Worm (Caenorhabditis elegans) whole organism, L1 larva: Measurements from ENCODE around the gene tpp-2.
A peak's percentile ranks its signal among the peaks of the same experiment; 100 is the strongest.

Experiments used
- C04F5.9 ChIP-seq: sonication (generic microtip); optimal IDR thresholded peaks from 2 replicates; lab custom pipeline; 2016; ENCODE audit warnings: missing genetic modification characterization, missing compliant biosample characterization
- C16A3.4 ChIP-seq: fragments of 150-350 bp; optimal IDR thresholded peaks from 2 replicates; lab custom pipeline; 2014; ENCODE audit warnings: missing biosample characterization, missing genetic modification characterization
- C34B4.2 ChIP-seq: sonication (generic microtip); optimal IDR thresholded peaks from 2 replicates; lab custom pipeline; 2017; ENCODE audit warnings: mild to moderate bottlenecking, missing genetic modification characterization, missing compliant biosample characterization
- aly-2 ChIP-seq: fragments of 150-350 bp; optimal IDR thresholded peaks from 2 replicates; lab custom pipeline; 2014; ENCODE audit warnings: missing biosample characterization, missing genetic modification characterization
- blmp-1 ChIP-seq: fragments of 150-350 bp; optimal IDR thresholded peaks from 2 replicates; lab custom pipeline; 2014; ENCODE audit warnings: missing biosample characterization, missing genetic modification characterization
- ceh-63 ChIP-seq: fragments of 200-800 bp; sonication (Bioruptor generic); optimal IDR thresholded peaks from 2 replicates; lab custom pipeline; 2018; ENCODE audit warnings: mild to moderate bottlenecking, missing genetic modification characterization, missing compliant biosample characterization
- ceh-90 ChIP-seq: sonication (generic microtip); optimal IDR thresholded peaks from 2 replicates; lab custom pipeline; 2016; ENCODE audit warnings: missing genetic modification characterization, missing compliant biosample characterization
- dpl-1 ChIP-seq, 3 experiments: fragments of 150-350 bp in 2 of 3; sonication (generic microtip) in 1 of 3; optimal IDR thresholded peaks; 2 replicates each; lab custom pipeline; 2014 to 2017; ENCODE audit warnings: missing biosample characterization in 3 of 3, missing genetic modification characterization in 3 of 3, missing genetic modification reagents in 3 of 3
- efl-1 ChIP-seq, 4 experiments: fragments of 150-350 bp; optimal IDR thresholded peaks in 3 of 4; peaks in 1 of 4; 1 replicate in 1 of 4; 2 replicates in 3 of 4; lab custom pipeline; 2014; ENCODE audit warnings: missing biosample characterization in 2 of 4, missing genetic modification characterization in 2 of 4, missing genetic modification reagents in 2 of 4
- efl-3 ChIP-seq: fragments of 200-800 bp; sonication (Bioruptor generic); optimal IDR thresholded peaks from 2 replicates; lab custom pipeline; 2018; ENCODE audit warnings: mild to moderate bottlenecking, missing genetic modification characterization, missing compliant biosample characterization
- egl-27 ChIP-seq, 2 experiments: fragments of 150-350 bp in 1 of 2; sonication (generic microtip); optimal IDR thresholded peaks; 3 replicates each; lab custom pipeline; 2017 to 2018; ENCODE audit warnings: missing biosample characterization in 2 of 2, missing genetic modification characterization in 2 of 2, missing genetic modification reagents in 2 of 2
- elt-2 ChIP-seq: sonication (generic microtip); optimal IDR thresholded peaks from 2 replicates; lab custom pipeline; 2016; ENCODE audit warnings: missing genetic modification characterization, mild to moderate bottlenecking, inconsistent platforms, missing compliant biosample characterization, missing genetic modification reagents
- elt-3 ChIP-seq, 6 experiments: fragments of 150-350 bp in 1 of 6; sonication (generic microtip); optimal IDR thresholded peaks; 2 replicates each; lab custom pipeline; 2017 to 2018; ENCODE audit warnings: missing biosample characterization in 6 of 6, missing genetic modification characterization in 6 of 6, inconsistent platforms in 1 of 6
- ets-5 ChIP-seq: fragments of 200-800 bp; sonication (Bioruptor generic); IDR thresholded peaks from 2 replicates; pipeline ENCODE4 v1.3.6; 2022; ENCODE audit warnings: missing genetic modification characterization, missing compliant biosample characterization
- fkh-8 ChIP-seq: sonication (generic microtip); optimal IDR thresholded peaks from 2 replicates; lab custom pipeline; 2016; ENCODE audit warnings: mild to moderate bottlenecking, missing genetic modification characterization, missing compliant biosample characterization
- fos-1 ChIP-seq: fragments of 150-350 bp; optimal IDR thresholded peaks from 2 replicates; lab custom pipeline; 2014; ENCODE audit warnings: missing biosample characterization, missing genetic modification characterization
- grh-1 ChIP-seq: fragments of 200-800 bp; sonication (Bioruptor generic); IDR thresholded peaks from 2 replicates; pipeline ENCODE4 v1.3.6; 2022; ENCODE audit warnings: missing genetic modification reagents, missing genetic modification characterization, missing compliant biosample characterization
- hlh-17 ChIP-seq: fragments of 200-800 bp; sonication (Bioruptor generic); optimal IDR thresholded peaks from 2 replicates; lab custom pipeline; 2018; ENCODE audit warnings: missing genetic modification characterization, mild to moderate bottlenecking, missing compliant biosample characterization, moderate library complexity, borderline replicate concordance
- hlh-4 ChIP-seq: sonication (generic microtip); optimal IDR thresholded peaks from 2 replicates; lab custom pipeline; 2016; ENCODE audit warnings: mild to moderate bottlenecking, missing genetic modification characterization, missing compliant biosample characterization
- hpl-2 ChIP-seq: fragments of 150-350 bp; optimal IDR thresholded peaks from 2 replicates; lab custom pipeline; 2014; ENCODE audit warnings: missing biosample characterization, missing genetic modification reagents, missing genetic modification characterization
- lin-13 ChIP-seq: fragments of 150-350 bp; optimal IDR thresholded peaks from 2 replicates; lab custom pipeline; 2014; ENCODE audit warnings: missing biosample characterization, missing genetic modification reagents, missing genetic modification characterization
- lin-14 ChIP-seq: fragments of 200-800 bp; sonication (Bioruptor generic); optimal IDR thresholded peaks from 2 replicates; lab custom pipeline; 2018; ENCODE audit warnings: mild to moderate bottlenecking, missing genetic modification characterization, moderate library complexity, missing compliant biosample characterization
- lin-35 ChIP-seq, 2 experiments: fragments of 150-350 bp; optimal IDR thresholded peaks; 2 replicates each; lab custom pipeline; 2014; ENCODE audit warnings: missing biosample characterization in 2 of 2, missing genetic modification characterization in 2 of 2, missing genetic modification reagents in 2 of 2
- lir-3 ChIP-seq: sonication (generic microtip); optimal IDR thresholded peaks from 2 replicates; lab custom pipeline; 2016; ENCODE audit warnings: mild to moderate bottlenecking, missing genetic modification characterization, moderate library complexity, missing compliant biosample characterization; ENCODE audit not compliant: poor library complexity
- lsy-2 ChIP-seq, 2 experiments: fragments of 150-350 bp; optimal IDR thresholded peaks; 2 replicates each; lab custom pipeline; 2014; ENCODE audit warnings: missing biosample characterization in 2 of 2, missing genetic modification characterization in 2 of 2
- mef-2 ChIP-seq: fragments of 150-350 bp; optimal IDR thresholded peaks from 2 replicates; lab custom pipeline; 2014; ENCODE audit warnings: missing biosample characterization, missing genetic modification characterization
- nhr-20 ChIP-seq: sonication (generic microtip); optimal IDR thresholded peaks from 2 replicates; lab custom pipeline; 2016; ENCODE audit warnings: mild to moderate bottlenecking, missing genetic modification characterization, missing compliant biosample characterization
- nhr-47 ChIP-seq: sonication (generic microtip); optimal IDR thresholded peaks from 2 replicates; lab custom pipeline; 2016; ENCODE audit warnings: mild to moderate bottlenecking, missing genetic modification characterization, moderate library complexity, missing compliant biosample characterization
- pqm-1 ChIP-seq: sonication (generic microtip); optimal IDR thresholded peaks from 3 replicates; lab custom pipeline; 2017; ENCODE audit warnings: missing biosample characterization, missing genetic modification characterization
- rnt-1 ChIP-seq: sonication (generic microtip); optimal IDR thresholded peaks from 2 replicates; lab custom pipeline; 2016; ENCODE audit warnings: mild to moderate bottlenecking, missing genetic modification characterization, moderate library complexity, missing compliant biosample characterization
- skn-1 ChIP-seq: fragments of 150-350 bp; optimal IDR thresholded peaks from 2 replicates; lab custom pipeline; 2014; ENCODE audit warnings: missing biosample characterization, missing genetic modification characterization
- snu-23 ChIP-seq: sonication (generic microtip); optimal IDR thresholded peaks from 2 replicates; lab custom pipeline; 2016; ENCODE audit warnings: missing genetic modification characterization, missing compliant biosample characterization
- sox-4 ChIP-seq: sonication (generic microtip); optimal IDR thresholded peaks from 2 replicates; lab custom pipeline; 2016; ENCODE audit warnings: missing genetic modification characterization, missing compliant biosample characterization
- swsn-7 ChIP-seq: sonication (generic microtip); optimal IDR thresholded peaks from 2 replicates; lab custom pipeline; 2016; ENCODE audit warnings: missing genetic modification characterization, missing compliant biosample characterization
- unc-130 ChIP-seq: fragments of 150-350 bp; optimal IDR thresholded peaks from 2 replicates; lab custom pipeline; 2017; ENCODE audit warnings: missing biosample characterization, missing genetic modification characterization, inconsistent platforms
- unc-62 ChIP-seq: fragments of 150-350 bp; optimal IDR thresholded peaks from 2 replicates; lab custom pipeline; 2014; ENCODE audit warnings: missing biosample characterization, missing genetic modification reagents, missing genetic modification characterization
- vab-15 ChIP-seq: sonication (generic microtip); optimal IDR thresholded peaks from 2 replicates; lab custom pipeline; 2017; ENCODE audit warnings: missing genotype, mild to moderate bottlenecking, missing genetic modification characterization, missing compliant biosample characterization

The tpp-2 gene

DNA sequence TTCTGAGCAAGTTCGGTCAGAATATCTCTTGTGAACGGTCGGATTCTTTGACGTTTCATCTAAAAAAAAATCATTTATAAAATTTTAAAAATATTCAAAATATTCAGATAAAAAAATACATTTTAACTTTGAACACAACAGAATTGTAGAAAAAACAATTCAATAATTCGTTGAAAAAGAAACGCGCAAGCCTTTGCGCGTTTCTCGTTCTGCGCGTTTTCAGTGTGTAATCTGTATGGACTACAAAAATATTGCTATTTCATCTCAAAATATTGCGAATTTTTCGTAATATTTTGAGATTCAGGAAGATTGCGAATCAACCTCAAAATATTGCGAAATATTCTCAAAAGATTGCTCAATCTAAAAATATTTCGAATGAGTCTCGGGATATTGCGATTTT lies 41.5 kb downstream of the tpp-2 start, which contains the start of gene R12C12.7:
R12C12.7 (minus strand) TSS at position 59 of the 400 bp plus-strand sequence.
- TF ChIP-seq rnt-1 (tag; lab: Kevin White, UChicago) (peak; percentile 3), pqm-1 (tag; lab: Kevin White, UChicago) (no peak), aly-2 (no peak), ets-5 (GFP tag; lab: Robert Waterston, UW) (no peak), nhr-20 (tag; lab: Kevin White, UChicago) (peak; percentile 3), skn-1 (no peak), ceh-90 (tag; lab: Kevin White, UChicago) (no peak), unc-130 (tag; lab: Kevin White, UChicago) (no peak), lin-13 (no peak), C16A3.4 (peak; percentile 40), efl-3 (GFP tag; lab: Kevin White, UChicago) (no peak), lin-35 (GFP tag; optimal IDR thresholded peaks at IDR 0.05; lab: Kevin White, UChicago) (peak in 1 of 2 experiments; percentile 66), sox-4 (tag; lab: Kevin White, UChicago) (no peak), fos-1 (tag; lab: Kevin White, UChicago) (no peak), hlh-17 (no peak), fkh-8 (tag; lab: Kevin White, UChicago) (no peak), egl-27 (tag; optimal IDR thresholded peaks at IDR 0.05; lab: Kevin White, UChicago) (no peak), efl-1 (optimal IDR thresholded peaks at IDR 0.05; lab: Kevin White, UChicago) (peak; percentile 41 to 53), efl-1 (GFP tag; optimal IDR thresholded peaks at IDR 0.05 in 1 of 2; lab: Kevin White, UChicago) (peak; percentile 17 to 88), C04F5.9 (tag; lab: Kevin White, UChicago) (no peak), elt-2 (tag; lab: Kevin White, UChicago) (no peak), unc-62 (no peak), C34B4.2 (tag; lab: Kevin White, UChicago) (no peak), snu-23 (GFP tag; lab: Kevin White, UChicago) (peak; percentile 5), swsn-7 (tag; lab: Kevin White, UChicago) (no peak), lin-14 (GFP tag; lab: Kevin White, UChicago) (no peak), hlh-4 (tag; lab: Kevin White, UChicago) (no peak), lsy-2 (tag; optimal IDR thresholded peaks at IDR 0.05; lab: Kevin White, UChicago) (peak in 1 of 2 experiments; percentile 45), hpl-2 (GFP tag; lab: Kevin White, UChicago) (no peak), vab-15 (tag; lab: Kevin White, UChicago) (no peak), ceh-63 (no peak), dpl-1 (GFP tag; optimal IDR thresholded peaks at IDR 0.05; lab: Kevin White, UChicago) (peak; percentile 9 to 55 (median 29)), grh-1 (no peak), blmp-1 (tag; lab: Kevin White, UChicago) (peak; percentile 17), lir-3 (tag; lab: Kevin White, UChicago) (no peak)
- TF ChIP-seq, all 84 proteins: peak for 9

DNA sequence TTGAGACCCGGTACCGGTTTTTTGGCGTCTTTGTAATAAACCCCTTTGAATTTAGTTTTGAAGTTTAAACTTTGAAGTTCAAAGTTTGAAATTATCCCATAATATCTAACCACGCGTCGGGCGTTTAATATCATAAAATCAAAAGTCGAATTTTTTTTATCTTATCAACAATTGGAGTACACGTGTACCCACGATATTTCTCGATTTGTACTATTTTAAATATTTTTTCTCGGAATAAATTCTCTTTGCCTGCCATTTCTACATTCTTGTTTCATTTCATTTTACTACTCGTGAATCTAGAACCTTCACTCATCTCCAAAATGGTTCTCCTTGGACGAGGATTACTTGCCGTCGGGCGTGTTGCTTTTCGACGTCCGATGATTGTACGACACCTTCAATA lies 47.3 kb downstream of the tpp-2 start, which contains the start of gene gldc-1:
gldc-1 (plus strand) TSS at position 301 of the 400 bp plus-strand sequence.
- TF ChIP-seq blmp-1 (tag; lab: Kevin White, UChicago): no peak
- TF ChIP-seq mef-2 (tag; lab: Kevin White, UChicago): no peak
- TF ChIP-seq nhr-47 (tag; lab: Kevin White, UChicago): no peak
- no peak for TF ChIP-seq efl-1 (optimal IDR thresholded peaks at IDR 0.05; lab: Kevin White, UChicago)
- peak in 1 of 2 experiments; percentile 37 for TF ChIP-seq efl-1 (GFP tag; optimal IDR thresholded peaks at IDR 0.05 in 1 of 2; lab: Kevin White, UChicago)
- TF ChIP-seq elt-3 (tag; optimal IDR thresholded peaks at IDR 0.05; lab: Kevin White, UChicago): peak in 1 of 6 experiments; percentile 24

DNA sequence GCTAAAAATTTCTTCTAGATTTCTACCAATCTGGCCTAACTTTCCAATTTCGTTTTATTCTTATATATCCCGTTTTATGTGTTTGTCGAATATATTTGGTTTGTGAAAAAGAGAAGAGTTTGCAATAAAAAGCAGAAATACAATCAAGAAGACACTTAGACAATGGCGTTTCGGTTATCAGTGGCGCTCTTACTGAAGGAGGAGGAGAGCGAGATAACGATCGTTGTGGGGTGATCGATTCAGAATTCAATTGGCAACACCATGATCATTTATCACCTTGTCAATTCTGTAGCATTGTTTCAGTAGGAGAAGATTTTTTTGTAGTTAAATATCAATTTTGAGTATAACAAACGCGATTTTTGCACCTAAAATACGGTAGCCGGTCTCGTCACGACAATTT lies 47.9 kb downstream of the tpp-2 start:
- TF ChIP-seq lin-14 (GFP tag; lab: Kevin White, UChicago) (peak; percentile 21), C04F5.9 (tag; lab: Kevin White, UChicago) (no peak), C34B4.2 (tag; lab: Kevin White, UChicago) (no peak), nhr-20 (tag; lab: Kevin White, UChicago) (peak; percentile 12), lsy-2 (tag; optimal IDR thresholded peaks at IDR 0.05; lab: Kevin White, UChicago) (peak in 1 of 2 experiments; percentile 9), efl-1 (optimal IDR thresholded peaks at IDR 0.05; lab: Kevin White, UChicago) (no peak), efl-1 (GFP tag; optimal IDR thresholded peaks at IDR 0.05 in 1 of 2; lab: Kevin White, UChicago) (peak in 1 of 2 experiments; percentile 89), lin-35 (GFP tag; optimal IDR thresholded peaks at IDR 0.05; lab: Kevin White, UChicago) (peak in 1 of 2 experiments; percentile 25), elt-2 (tag; lab: Kevin White, UChicago) (peak; percentile 49), elt-3 (tag; optimal IDR thresholded peaks at IDR 0.05; lab: Kevin White, UChicago) (peak in 3 of 6 experiments; percentile 13 to 73 (median 18))
